Fruit fly (Drosophila melanogaster) whole organism, embryonic: ENCODE results near the gene CG10874.

Source experiments
- ATbp ChIP-seq: fragments of 200-800 bp; sonication (Bioruptor generic); optimal IDR thresholded peaks from 2 replicates; lab custom pipeline; 2017; ENCODE audit warnings: missing biosample characterization, mild to moderate bottlenecking, missing genetic modification characterization, missing genetic modification reagents
- Atf6 ChIP-seq: fragments of 200-800 bp; sonication (Bioruptor generic); IDR thresholded peaks from 2 replicates; pipeline ENCODE4 v1.3.6; 2022; ENCODE audit warnings: missing biosample characterization, missing genetic modification characterization
- CG10959 ChIP-seq: fragments of 200-800 bp; sonication (Bioruptor generic); IDR thresholded peaks from 2 replicates; pipeline ENCODE4 v1.3.6; 2022; ENCODE audit warnings: missing biosample characterization, missing genetic modification characterization
- CG11504 ChIP-seq: fragments of 200-800 bp; sonication (Bioruptor generic); optimal IDR thresholded peaks from 3 replicates; lab custom pipeline; 2019; ENCODE audit warnings: missing biosample characterization, mild to moderate bottlenecking, missing genetic modification characterization, moderate library complexity
- CG12659 ChIP-seq: fragments of 200-800 bp; sonication (Bioruptor generic); optimal IDR thresholded peaks from 3 replicates; lab custom pipeline; 2017; ENCODE audit warnings: mild to moderate bottlenecking, missing biosample characterization, missing genetic modification reagents, missing genetic modification characterization
- CG12744 ChIP-seq: fragments of 200-800 bp; sonication (Bioruptor generic); optimal IDR thresholded peaks from 2 replicates; lab custom pipeline; 2016; ENCODE audit warnings: missing biosample characterization, missing genetic modification characterization
- CG13296 ChIP-seq: fragments of 200-800 bp; sonication (Bioruptor generic); optimal IDR thresholded peaks from 3 replicates; lab custom pipeline; 2018; ENCODE audit warnings: missing biosample characterization, mild to moderate bottlenecking, missing genetic modification characterization
- CG15269 ChIP-seq: fragments of 200-800 bp; sonication (Bioruptor generic); optimal IDR thresholded peaks from 2 replicates; lab custom pipeline; 2018; ENCODE audit warnings: missing biosample characterization, mild to moderate bottlenecking, missing genetic modification characterization, moderate library complexity
- CG15479 ChIP-seq: fragments of 200-800 bp; sonication (Bioruptor generic); optimal IDR thresholded peaks from 3 replicates; lab custom pipeline; 2019; ENCODE audit warnings: missing biosample characterization, mild to moderate bottlenecking, missing genetic modification characterization, moderate library complexity
- CG1647 ChIP-seq: fragments of 200-800 bp; sonication (Bioruptor generic); optimal IDR thresholded peaks from 3 replicates; lab custom pipeline; 2016; ENCODE audit warnings: missing biosample characterization, missing genetic modification characterization
- CG16779 ChIP-seq: fragments of 200-800 bp; sonication (Bioruptor generic); IDR thresholded peaks from 2 replicates; pipeline ENCODE4 v1.3.6; 2022; ENCODE audit warnings: missing biosample characterization, missing genetic modification characterization
- CG17568 ChIP-seq: fragments of 200-800 bp; sonication (Bioruptor generic); optimal IDR thresholded peaks from 2 replicates; lab custom pipeline; 2018; ENCODE audit warnings: missing biosample characterization, mild to moderate bottlenecking, missing genetic modification characterization, moderate library complexity
- CG17612 ChIP-seq: fragments of 200-800 bp; sonication (Bioruptor generic); IDR thresholded peaks from 2 replicates; pipeline ENCODE4 v1.3.6; 2022; ENCODE audit warnings: missing biosample characterization, missing genetic modification characterization
- CG17802 ChIP-seq: fragments of 200-800 bp; sonication (Bioruptor generic); optimal IDR thresholded peaks from 2 replicates; lab custom pipeline; 2018; ENCODE audit warnings: missing biosample characterization, mild to moderate bottlenecking, missing genetic modification characterization, moderate library complexity
- CG2678 ChIP-seq: fragments of 200-800 bp; sonication (Bioruptor generic); optimal IDR thresholded peaks from 3 replicates; lab custom pipeline; 2019; ENCODE audit warnings: missing biosample characterization, mild to moderate bottlenecking, missing genetic modification characterization, moderate library complexity
- CG42726 ChIP-seq: fragments of 200-800 bp; sonication (Bioruptor generic); IDR thresholded peaks from 2 replicates; pipeline ENCODE4 v1.3.6; 2022; ENCODE audit warnings: missing biosample characterization, missing genetic modification characterization; ENCODE audit not compliant: partially characterized antibody
- CG4404 ChIP-seq: fragments of 200-800 bp; sonication (Bioruptor generic); IDR thresholded peaks from 2 replicates; pipeline ENCODE4 v1.3.6; 2022; ENCODE audit warnings: missing biosample characterization, missing genetic modification characterization
- CG6765 ChIP-seq: fragments of 200-800 bp; sonication (Bioruptor generic); optimal IDR thresholded peaks from 3 replicates; lab custom pipeline; 2017; ENCODE audit warnings: missing biosample characterization, mild to moderate bottlenecking, missing genetic modification characterization
- CG6813 ChIP-seq: fragments of 200-800 bp; sonication (Bioruptor generic); optimal IDR thresholded peaks from 2 replicates; lab custom pipeline; 2017; ENCODE audit warnings: missing biosample characterization, missing genetic modification characterization, mild to moderate bottlenecking, moderate library complexity, missing genetic modification reagents
- CG8290 ChIP-seq, 3 experiments: fragments of 200-800 bp; sonication (Bioruptor generic); optimal IDR thresholded peaks; 2 replicates each; lab custom pipeline; 2016 to 2019; ENCODE audit warnings: missing biosample characterization in 3 of 3, missing genetic modification characterization in 3 of 3, mild to moderate bottlenecking in 2 of 3, moderate library complexity in 1 of 3
- CG8388 ChIP-seq: fragments of 200-800 bp; sonication (Bioruptor generic); optimal IDR thresholded peaks from 2 replicates; lab custom pipeline; 2019; ENCODE audit warnings: missing biosample characterization, mild to moderate bottlenecking, missing genetic modification characterization, moderate library complexity
- Dbx ChIP-seq: fragments of 200-800 bp; sonication (Bioruptor generic); IDR thresholded peaks from 3 replicates; pipeline ENCODE4 v1.3.6; 2022; ENCODE audit warnings: missing biosample characterization, missing genetic modification characterization
- Dip2 ChIP-seq: fragments of 200-800 bp; sonication (Bioruptor generic); IDR thresholded peaks from 2 replicates; pipeline ENCODE4 v1.3.6; 2022; ENCODE audit warnings: missing biosample characterization, missing genetic modification characterization
- HmgD ChIP-seq: fragments of 200-800 bp; sonication (Bioruptor generic); optimal IDR thresholded peaks from 3 replicates; lab custom pipeline; 2016; ENCODE audit warnings: missing biosample characterization, missing genetic modification characterization
- Jarid2 ChIP-seq: fragments of 200-800 bp; sonication (Bioruptor generic); optimal IDR thresholded peaks from 3 replicates; lab custom pipeline; 2017; ENCODE audit warnings: mild to moderate bottlenecking, missing biosample characterization, missing genetic modification reagents, missing genetic modification characterization
- NC2β ChIP-seq: fragments of 200-800 bp; sonication (Bioruptor generic); optimal IDR thresholded peaks from 2 replicates; lab custom pipeline; 2016; ENCODE audit warnings: missing biosample characterization, missing genetic modification characterization
- Ptx1 ChIP-seq: fragments of 200-800 bp; sonication (Bioruptor generic); IDR thresholded peaks from 2 replicates; pipeline ENCODE4 v1.3.6; 2022; ENCODE audit warnings: missing biosample characterization, missing genetic modification characterization
- Scr ChIP-seq: fragments of 200-800 bp; sonication (Bioruptor generic); IDR thresholded peaks from 2 replicates; pipeline ENCODE4 v1.3.6; 2022; ENCODE audit warnings: missing biosample characterization, missing genetic modification characterization; ENCODE audit not compliant: partially characterized antibody
- Sry-β ChIP-seq: fragments of 200-800 bp; sonication (Bioruptor generic); optimal IDR thresholded peaks from 2 replicates; lab custom pipeline; 2018; ENCODE audit warnings: missing biosample characterization, mild to moderate bottlenecking, missing genetic modification characterization, moderate library complexity
- br ChIP-seq: fragments of >200 bp; optimal IDR thresholded peaks from 2 replicates; lab custom pipeline; 2017
- danr ChIP-seq: fragments of 200-800 bp; sonication (Bioruptor generic); IDR thresholded peaks from 2 replicates; pipeline ENCODE4 v1.3.6; 2022; ENCODE audit warnings: missing biosample characterization, missing genetic modification characterization
- dati ChIP-seq: fragments of 200-800 bp; sonication (Bioruptor generic); IDR thresholded peaks from 2 replicates; pipeline ENCODE4 v1.3.6; 2022; ENCODE audit warnings: missing biosample characterization, missing genetic modification characterization
- fd64A ChIP-seq: fragments of 200-800 bp; sonication (Bioruptor generic); optimal IDR thresholded peaks from 3 replicates; lab custom pipeline; 2018; ENCODE audit warnings: missing biosample characterization, mild to moderate bottlenecking, missing genetic modification characterization
- gce ChIP-seq: fragments of 200-800 bp; sonication (Bioruptor generic); IDR thresholded peaks from 3 replicates; pipeline ENCODE4 v1.3.6; 2022; ENCODE audit warnings: missing biosample characterization, missing genetic modification characterization
- gcm2 ChIP-seq: fragments of 200-800 bp; sonication (Bioruptor generic); optimal IDR thresholded peaks from 2 replicates; lab custom pipeline; 2016; ENCODE audit warnings: missing biosample characterization, missing genetic modification characterization
- gro ChIP-seq: fragments of 200-800 bp; sonication (Bioruptor generic); optimal IDR thresholded peaks from 2 replicates; lab custom pipeline; 2016; ENCODE audit warnings: missing biosample characterization, missing genetic modification characterization
- hbn ChIP-seq: fragments of 200-800 bp; sonication (Bioruptor generic); IDR thresholded peaks from 2 replicates; pipeline ENCODE4 v1.3.6; 2022; ENCODE audit warnings: missing biosample characterization, missing genetic modification characterization; ENCODE audit not compliant: partially characterized antibody
- jing ChIP-seq: fragments of 200-800 bp; sonication (Bioruptor generic); optimal IDR thresholded peaks from 2 replicates; lab custom pipeline; 2018; ENCODE audit warnings: missing biosample characterization, mild to moderate bottlenecking, missing genetic modification characterization
- lov ChIP-seq, 2 experiments: fragments of 200-800 bp in 1 of 2; fragments of >200 bp in 1 of 2; sonication (Bioruptor generic) in 1 of 2; IDR thresholded peaks in 1 of 2; optimal IDR thresholded peaks in 1 of 2; 2 replicates in 1 of 2; 3 replicates in 1 of 2; pipeline versions ENCODE4 v1.3.6 to Lab custom; 2017 to 2022; ENCODE audit warnings: missing biosample characterization in 1 of 2, missing genetic modification characterization in 1 of 2
- nerfin-2 ChIP-seq: fragments of 200-800 bp; sonication (Bioruptor generic); IDR thresholded peaks from 2 replicates; pipeline ENCODE4 v1.3.6; 2022; ENCODE audit warnings: missing biosample characterization, missing genetic modification characterization; ENCODE audit not compliant: partially characterized antibody
- nmo ChIP-seq: fragments of 200-800 bp; sonication (Bioruptor generic); optimal IDR thresholded peaks from 2 replicates; lab custom pipeline; 2018; ENCODE audit warnings: missing biosample characterization, mild to moderate bottlenecking, missing genetic modification characterization, moderate library complexity
- p53 ChIP-seq: fragments of 200-800 bp; sonication (Bioruptor generic); optimal IDR thresholded peaks from 2 replicates; lab custom pipeline; 2016; ENCODE audit warnings: missing biosample characterization, missing genetic modification characterization
- row ChIP-seq: fragments of 200-800 bp; sonication (Bioruptor generic); IDR thresholded peaks from 3 replicates; pipeline ENCODE4 v1.3.6; 2022; ENCODE audit warnings: missing biosample characterization, missing genetic modification characterization
- run ChIP-seq: fragments of 200-800 bp; sonication (Bioruptor generic); optimal IDR thresholded peaks from 3 replicates; lab custom pipeline; 2018; ENCODE audit warnings: missing biosample characterization, mild to moderate bottlenecking, missing genetic modification characterization
- schlank ChIP-seq: fragments of 200-800 bp; sonication (Bioruptor generic); optimal IDR thresholded peaks from 2 replicates; lab custom pipeline; 2018; ENCODE audit warnings: missing biosample characterization, mild to moderate bottlenecking, missing genetic modification characterization
- zen2 ChIP-seq: fragments of 200-800 bp; sonication (Bioruptor generic); IDR thresholded peaks from 3 replicates; pipeline ENCODE4 v1.3.6; 2022; ENCODE audit warnings: missing biosample characterization, missing genetic modification characterization; ENCODE audit not compliant: partially characterized antibody

Gene CG10874

DNA sequence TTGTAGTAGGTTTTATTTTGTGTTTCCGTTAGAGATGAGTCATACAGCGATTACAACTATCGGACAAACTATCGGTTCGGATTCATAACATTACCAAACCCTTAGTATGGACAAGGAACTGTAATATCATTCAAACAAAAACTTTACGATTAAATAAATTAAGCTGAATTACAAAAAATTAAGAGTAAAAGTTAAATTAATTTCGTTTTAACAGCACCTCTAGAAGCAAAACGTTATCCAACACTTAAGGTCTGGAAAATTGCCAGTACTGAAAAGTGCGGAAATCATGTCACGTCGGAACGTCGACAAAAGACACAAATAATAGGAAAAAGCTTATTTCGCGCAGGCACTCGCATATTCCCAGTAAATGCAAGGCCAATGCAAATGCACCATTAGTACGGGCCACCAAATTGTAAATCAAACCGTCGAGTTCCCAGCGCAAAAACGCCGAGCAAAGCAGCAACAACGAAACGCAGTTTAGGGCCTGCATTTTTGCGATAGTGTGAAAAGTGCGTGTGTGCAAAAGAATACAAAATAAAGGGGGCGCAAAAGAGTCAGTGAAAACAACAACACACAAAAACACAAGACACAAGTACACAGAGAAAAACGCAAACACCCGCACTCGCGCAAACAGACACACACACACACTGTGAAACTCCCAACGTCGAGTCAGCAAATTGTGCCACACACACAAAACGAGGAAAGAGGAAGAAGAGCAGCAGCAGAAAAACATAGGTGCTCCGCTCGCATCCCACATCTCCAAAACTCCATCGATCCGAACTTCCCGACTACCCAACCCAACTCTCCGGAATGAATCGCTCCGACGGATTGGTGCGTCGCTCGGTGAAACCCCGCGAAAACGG, 34.3 kb upstream of the CG10874 start, which contains the start of the genes CG15387 and sau (continued):
- TF ChIP-seq nmo (peak; percentile 91), CG10959 (GFP tag; lab: Robert Waterston, UW) (peak; percentile 65), p53 (GFP tag; lab: Kevin White, UChicago) (peak; percentile 74), dati (GFP tag; lab: Robert Waterston, UW) (0 out of 2 replicates have a peak, but pooled peaks have one; percentile 29), nerfin-2 (GFP tag; lab: Robert Waterston, UW) (peak; percentile 85), row (GFP tag; lab: Robert Waterston, UW) (peak; percentile 94), gro (GFP tag; lab: Kevin White, UChicago) (peak; percentile 93), CG1647 (GFP tag; lab: Kevin White, UChicago) (peak; percentile 72), CG16779 (peak; percentile 64), jing (GFP tag; lab: Kevin White, UChicago) (peak; percentile 9), schlank (tag; lab: Kevin White, UChicago) (peak; percentile 72), hbn (GFP tag; lab: Robert Waterston, UW) (peak; percentile 93), HmgD (peak; percentile 59), CG2678 (tag; lab: Kevin White, UChicago) (peak; percentile 88), Atf6 (GFP tag; lab: Robert Waterston, UW) (peak; percentile 90), CG4404 (GFP tag; lab: Robert Waterston, UW) (peak; percentile 79), CG17802 (peak; percentile 66), CG8290 (GFP tag; optimal IDR thresholded peaks at IDR 0.05; lab: Kevin White, UChicago) (peak; percentile 92), CG8290 (tag; optimal IDR thresholded peaks at IDR 0.05; lab: Kevin White, UChicago) (peak; percentile 70 to 88), Sry-β (GFP tag; lab: Kevin White, UChicago) (peak; percentile 50), CG6765 (GFP tag; lab: Kevin White, UChicago) (peak; percentile 80), Scr (GFP tag; lab: Robert Waterston, UW) (peak; percentile 97), CG15269 (peak; percentile 85), br (lab: Kevin White, UChicago) (no peak), gce (GFP tag; lab: Robert Waterston, UW) (peak; percentile 48; the same call in 1 of the 3 replicates), CG13296 (GFP tag; lab: Kevin White, UChicago) (peak; percentile 84), ATbp (GFP tag; lab: Kevin White, UChicago) (peak; percentile 56), Dip2 (GFP tag; lab: Robert Waterston, UW) (no peak), fd64A (peak; percentile 32), danr (GFP tag; lab: Robert Waterston, UW) (peak; percentile 58), Jarid2 (GFP tag; lab: Kevin White, UChicago) (peak; percentile 59), CG11504 (tag; lab: Kevin White, UChicago) (peak; percentile 87), Dbx (peak; percentile 84), CG6813 (GFP tag; lab: Kevin White, UChicago) (peak; percentile 58), CG15479 (GFP tag; lab: Kevin White, UChicago) (peak; percentile 16), CG8388 (peak; percentile 81), run (tag; lab: Kevin White, UChicago) (peak; percentile 8), lov (optimal IDR thresholded peaks at IDR 0.05; lab: Kevin White, UChicago) (no peak), lov (GFP tag; IDR thresholded peaks at IDR 0.05; lab: Robert Waterston, UW) (peak; percentile 76; the same call in 2 of the 3 replicates), Ptx1 (GFP tag; lab: Robert Waterston, UW) (peak; percentile 84), CG17568 (GFP tag; lab: Kevin White, UChicago) (peak; percentile 76), gcm2 (GFP tag; lab: Kevin White, UChicago) (no peak), CG12744 (GFP tag; lab: Kevin White, UChicago) (peak; percentile 90), zen2 (peak; percentile 84; the same call in 2 of the 3 replicates), NC2β (GFP tag; lab: Kevin White, UChicago) (peak; percentile 90), CG17612 (0 out of 2 replicates have a peak, but pooled peaks have one; percentile 35), CG42726 (GFP tag; lab: Robert Waterston, UW) (peak; percentile 70; the same call in 1 of the 2 replicates), CG12659 (GFP tag; lab: Kevin White, UChicago) (peak; percentile 90)
